Worm (Caenorhabditis elegans) whole organism, mixed stage, embryonic: ENCODE results near the gene C53C11.1.
A peak's percentile ranks its signal among the peaks of the same experiment; 100 is the strongest.

Experiments used
- M03D4.4 ChIP-seq: sonication (generic microtip); optimal IDR thresholded peaks from 2 replicates; lab custom pipeline; 2017; ENCODE audit warnings: mild to moderate bottlenecking, missing genetic modification characterization, missing compliant biosample characterization
- bed-3 ChIP-seq: fragments of 200-800 bp; sonication (Bioruptor generic); optimal IDR thresholded peaks from 3 replicates; lab custom pipeline; 2018; ENCODE audit warnings: mild to moderate bottlenecking, missing genetic modification characterization, moderate library complexity, missing compliant biosample characterization
- blmp-1 ChIP-seq: fragments of 150-350 bp; optimal IDR thresholded peaks from 2 replicates; lab custom pipeline; 2014; ENCODE audit warnings: missing biosample characterization, missing genetic modification characterization
- ceh-83 ChIP-seq: fragments of 200-800 bp; sonication (Bioruptor generic); optimal IDR thresholded peaks from 2 replicates; lab custom pipeline; 2018; ENCODE audit warnings: mild to moderate bottlenecking, missing genetic modification characterization, missing compliant biosample characterization
- cnd-1 ChIP-seq: fragments of 200-800 bp; sonication (Bioruptor generic); optimal IDR thresholded peaks from 2 replicates; lab custom pipeline; 2018; ENCODE audit warnings: mild to moderate bottlenecking, missing genetic modification characterization, missing compliant biosample characterization
- drap-1 ChIP-seq: fragments of 200-800 bp; sonication (Bioruptor generic); optimal IDR thresholded peaks from 3 replicates; lab custom pipeline; 2018; ENCODE audit warnings: mild to moderate bottlenecking, missing genetic modification characterization, missing compliant biosample characterization
- elt-3 ChIP-seq: fragments of 150-350 bp; optimal IDR thresholded peaks from 2 replicates; lab custom pipeline; 2014; ENCODE audit warnings: missing biosample characterization, missing genetic modification characterization
- flh-1 ChIP-seq: fragments of 200-800 bp; sonication (Bioruptor generic); optimal IDR thresholded peaks from 2 replicates; lab custom pipeline; 2018; ENCODE audit warnings: mild to moderate bottlenecking, missing genetic modification characterization, moderate library complexity, missing compliant biosample characterization
- ham-2 ChIP-seq: fragments of 200-800 bp; sonication (Bioruptor generic); optimal IDR thresholded peaks from 2 replicates; lab custom pipeline; 2018; ENCODE audit warnings: mild to moderate bottlenecking, missing genetic modification characterization, missing compliant biosample characterization
- hlh-1 ChIP-seq: fragments of 150-350 bp; optimal IDR thresholded peaks from 2 replicates; lab custom pipeline; 2014; ENCODE audit warnings: missing biosample characterization, missing genetic modification reagents, missing genetic modification characterization
- lin-13 ChIP-seq: fragments of 150-350 bp; optimal IDR thresholded peaks from 2 replicates; lab custom pipeline; 2014; ENCODE audit warnings: missing biosample characterization, missing genetic modification characterization
- lin-32 ChIP-seq: fragments of 200-800 bp; sonication (Bioruptor generic); optimal IDR thresholded peaks from 2 replicates; lab custom pipeline; 2018; ENCODE audit warnings: mild to moderate bottlenecking, missing genetic modification characterization, missing compliant biosample characterization
- lsy-2 ChIP-seq: fragments of 150-350 bp; optimal IDR thresholded peaks from 2 replicates; lab custom pipeline; 2014; ENCODE audit warnings: missing biosample characterization, missing genetic modification characterization
- mab-5 ChIP-seq: fragments of 150-350 bp; optimal IDR thresholded peaks from 2 replicates; lab custom pipeline; 2014; ENCODE audit warnings: missing biosample characterization, missing genetic modification characterization
- mep-1 ChIP-seq: fragments of 150-350 bp; optimal IDR thresholded peaks from 2 replicates; lab custom pipeline; 2017; ENCODE audit warnings: missing biosample characterization, missing genetic modification reagents, missing genetic modification characterization, inconsistent platforms
- nhr-2 ChIP-seq: fragments of 150-350 bp; optimal IDR thresholded peaks from 2 replicates; lab custom pipeline; 2014; ENCODE audit warnings: missing biosample characterization, missing genetic modification characterization
- nhr-237 ChIP-seq: fragments of 150-350 bp; optimal IDR thresholded peaks from 2 replicates; lab custom pipeline; 2014; ENCODE audit warnings: missing biosample characterization, missing genetic modification characterization
- nhr-28 ChIP-seq: fragments of 150-350 bp; optimal IDR thresholded peaks from 2 replicates; lab custom pipeline; 2014; ENCODE audit warnings: missing biosample characterization, missing genetic modification characterization
- nhr-76 ChIP-seq: sonication (generic microtip); optimal IDR thresholded peaks from 2 replicates; lab custom pipeline; 2017; ENCODE audit warnings: missing biosample characterization, missing genetic modification characterization
- pha-4 ChIP-seq: fragments of 150-350 bp; optimal IDR thresholded peaks from 2 replicates; lab custom pipeline; 2018; ENCODE audit warnings: missing biosample characterization, missing genetic modification reagents, missing genetic modification characterization
- sem-2 ChIP-seq: fragments of 200-800 bp; sonication (Bioruptor generic); optimal IDR thresholded peaks from 2 replicates; lab custom pipeline; 2018; ENCODE audit warnings: mild to moderate bottlenecking, missing genetic modification characterization, missing compliant biosample characterization
- snpc-4 ChIP-seq: fragments of 150-350 bp; optimal IDR thresholded peaks from 2 replicates; lab custom pipeline; 2014; ENCODE audit warnings: missing biosample characterization, missing genetic modification characterization
- tbx-8 ChIP-seq: fragments of 200-800 bp; sonication (Bioruptor generic); optimal IDR thresholded peaks from 2 replicates; lab custom pipeline; 2018; ENCODE audit warnings: mild to moderate bottlenecking, missing genetic modification characterization, moderate library complexity, missing compliant biosample characterization
- unc-39 ChIP-seq: fragments of 150-350 bp; optimal IDR thresholded peaks from 2 replicates; lab custom pipeline; 2014; ENCODE audit warnings: missing biosample characterization, missing genetic modification characterization
- unc-62 ChIP-seq: fragments of 150-350 bp; optimal IDR thresholded peaks from 2 replicates; lab custom pipeline; 2014; ENCODE audit warnings: missing biosample characterization, missing genetic modification reagents, missing genetic modification characterization
- zip-8 ChIP-seq: fragments of 150-350 bp; optimal IDR thresholded peaks from 2 replicates; lab custom pipeline; 2014; ENCODE audit warnings: missing biosample characterization, missing genetic modification characterization
- ztf-11 ChIP-seq: fragments of 150-350 bp; optimal IDR thresholded peaks from 2 replicates; lab custom pipeline; 2014; ENCODE audit warnings: missing biosample characterization, missing genetic modification characterization

The C53C11.1 gene

ce11 chrX:17363491-17363890, 22.9 kb downstream of the C53C11.1 start:
- no peak for TF ChIP-seq unc-62 (GFP tag; lab: Kevin White, UChicago)
- TF ChIP-seq zip-8 (tag; lab: Kevin White, UChicago): no peak
- no peak for TF ChIP-seq blmp-1 (tag; lab: Kevin White, UChicago)
- no peak for TF ChIP-seq lin-32 (GFP tag; lab: Kevin White, UChicago)
- TF ChIP-seq unc-39 (tag; lab: Kevin White, UChicago): no peak
- TF ChIP-seq ham-2 (GFP tag; lab: Kevin White, UChicago): no peak
- TF ChIP-seq sem-2: no peak
- TF ChIP-seq pha-4 (tag; lab: Kevin White, UChicago): no peak

ce11 chrX:17368542-17368941, 28.0 kb downstream of the C53C11.1 start, which contains the start of gene mfsd-10:
TSS of gene mfsd-10 (minus strand) at chrX:17368642.
- no peak for TF ChIP-seq ceh-83 (GFP tag; lab: Kevin White, UChicago)
- no peak for TF ChIP-seq lin-13 (tag; lab: Kevin White, UChicago)

- TF ChIP-seq ham-2 (GFP tag; lab: Kevin White, UChicago) (peak; percentile 45), cnd-1 (no peak)
These were observed 28.9 kb downstream of the C53C11.1 start for ce11 chrX:17369514-17369913.

- TF ChIP-seq mep-1 (tag; lab: Kevin White, UChicago) (no peak), unc-62 (GFP tag; lab: Kevin White, UChicago) (peak; percentile 64)
These were observed 33.4 kb downstream of the C53C11.1 start for ce11 chrX:17373955-17374354.

ce11 chrX:17374534-17374933, 34.0 kb downstream of the C53C11.1 start, which contains the start of gene F10D7.3:
TSS of gene F10D7.3 (minus strand) at chrX:17374634.
- no peak for TF ChIP-seq mep-1 (tag; lab: Kevin White, UChicago)
- TF ChIP-seq, all 35 proteins: peak for 0

- TF ChIP-seq nhr-2 (no peak), cnd-1 (no peak), mep-1 (tag; lab: Kevin White, UChicago) (no peak), nhr-76 (no peak), pha-4 (tag; lab: Kevin White, UChicago) (no peak)
These were observed 35.3 kb downstream of the C53C11.1 start for ce11 chrX:17375877-17376276.

ce11 chrX:17378996-17379395, 38.4 kb downstream of the C53C11.1 start:
- TF ChIP-seq sem-2: no peak
- no peak for TF ChIP-seq tbx-8
- TF ChIP-seq snpc-4 (tag; lab: Kevin White, UChicago): no peak
- no peak for TF ChIP-seq nhr-2
- TF ChIP-seq nhr-28 (tag; lab: Kevin White, UChicago): no peak
- no peak for TF ChIP-seq hlh-1 (tag; lab: Kevin White, UChicago)
- TF ChIP-seq M03D4.4 (tag; lab: Kevin White, UChicago): no peak
- TF ChIP-seq unc-62 (GFP tag; lab: Kevin White, UChicago): no peak

- no peak for TF ChIP-seq lsy-2
- TF ChIP-seq zip-8 (tag; lab: Kevin White, UChicago): no peak
- TF ChIP-seq sem-2: no peak
- TF ChIP-seq lin-32 (GFP tag; lab: Kevin White, UChicago): no peak
- TF ChIP-seq unc-62 (GFP tag; lab: Kevin White, UChicago): no peak
- no peak for TF ChIP-seq drap-1 (GFP tag; lab: Kevin White, UChicago)
- TF ChIP-seq elt-3: no peak
- TF ChIP-seq mab-5 (tag; lab: Kevin White, UChicago): no peak
- no peak for TF ChIP-seq nhr-2
- TF ChIP-seq nhr-76: no peak
- no peak for TF ChIP-seq bed-3 (GFP tag; lab: Kevin White, UChicago)
- no peak for TF ChIP-seq pha-4 (tag; lab: Kevin White, UChicago)
- no peak for TF ChIP-seq lin-13 (tag; lab: Kevin White, UChicago)
- TF ChIP-seq nhr-237 (tag; lab: Kevin White, UChicago): no peak
- no peak for TF ChIP-seq ztf-11 (tag; lab: Kevin White, UChicago)
- no peak for TF ChIP-seq nhr-28 (tag; lab: Kevin White, UChicago)
- TF ChIP-seq M03D4.4 (tag; lab: Kevin White, UChicago): no peak
- no peak for TF ChIP-seq flh-1
- TF ChIP-seq ham-2 (GFP tag; lab: Kevin White, UChicago): no peak
- TF ChIP-seq tbx-8: no peak
These were observed 39.1 kb downstream of the C53C11.1 start, which contains the start of gene F10D7.10 for ce11 chrX:17379675-17380074. TSS of gene F10D7.10 (minus strand) at chrX:17379775.
